Worm (Caenorhabditis elegans): Measurements from ENCODE around the gene srsx-2.

DNA sequence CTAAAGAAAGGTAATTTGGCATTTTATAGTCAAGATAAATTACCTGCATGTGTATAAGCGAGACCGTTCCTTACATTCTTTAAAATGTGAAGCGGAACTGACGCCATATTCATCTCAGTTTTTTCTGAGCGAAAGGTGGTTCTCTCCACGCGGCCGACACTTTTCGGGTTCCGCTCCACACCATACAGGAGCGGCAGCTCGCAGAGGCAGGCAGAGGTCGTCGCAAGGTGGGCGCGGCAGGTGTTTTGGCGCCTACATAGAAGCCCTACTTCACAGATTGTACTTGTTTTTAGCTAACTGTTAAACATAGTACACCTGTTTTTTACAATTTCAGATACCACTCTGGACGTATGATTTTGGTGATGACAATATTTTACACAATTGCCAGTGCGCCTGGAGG lies 29.7 kb upstream of the srsx-2 start:
- TF ChIP-seq ztf-4 (tag; optimal IDR thresholded peaks at IDR 0.05) (no peak), egl-27 (tag; optimal IDR thresholded peaks at IDR 0.05) (no peak)
